Fruit fly (Drosophila melanogaster) whole organism, prepupa: ENCODE data around the gene Nf-YA.
A peak's percentile ranks its signal among the peaks of the same experiment; 100 is the strongest.

Source experiments
- Blimp-1 ChIP-seq: fragments of 200-800 bp; sonication (Bioruptor generic); optimal IDR thresholded peaks from 3 replicates; lab custom pipeline; 2017; ENCODE audit warnings: missing biosample characterization, missing genetic modification characterization, mild to moderate bottlenecking, moderate library complexity, missing genetic modification reagents
- CG31627 ChIP-seq: fragments of 200-800 bp; sonication (Bioruptor generic); optimal IDR thresholded peaks from 3 replicates; lab custom pipeline; 2016; ENCODE audit warnings: missing biosample characterization, missing genetic modification characterization
- Gug ChIP-seq: fragments of 200-800 bp; sonication (Bioruptor generic); IDR thresholded peaks from 2 replicates; pipeline ENCODE4 v1.3.6; 2022; ENCODE audit warnings: missing biosample characterization, missing genetic modification characterization
- eg ChIP-seq: fragments of 200-800 bp; sonication (Bioruptor generic); IDR thresholded peaks from 3 replicates; pipeline ENCODE4 v1.3.6; 2022; ENCODE audit warnings: missing biosample characterization, missing genetic modification characterization
- pdm3 ChIP-seq: fragments of 200-800 bp; sonication (Bioruptor generic); optimal IDR thresholded peaks from 3 replicates; lab custom pipeline; 2016; ENCODE audit warnings: missing biosample characterization, missing genetic modification characterization
- salr ChIP-seq, 2 experiments: fragments of 200-800 bp; sonication (Bioruptor generic); optimal IDR thresholded peaks; 3 replicates each; lab custom pipeline; 2016 to 2018; ENCODE audit warnings: missing biosample characterization in 2 of 2, missing genetic modification characterization in 2 of 2, mild to moderate bottlenecking in 1 of 2
- ss ChIP-seq, 2 experiments: fragments of 200-800 bp; sonication (Bioruptor generic); optimal IDR thresholded peaks; 2 replicates in 1 of 2; 3 replicates in 1 of 2; lab custom pipeline; 2017 to 2018; ENCODE audit warnings: mild to moderate bottlenecking in 2 of 2, missing biosample characterization in 2 of 2, missing genetic modification characterization in 2 of 2, moderate library complexity in 1 of 2
- topi ChIP-seq: fragments of 200-800 bp; sonication (Bioruptor generic); optimal IDR thresholded peaks from 3 replicates; lab custom pipeline; 2016; ENCODE audit warnings: missing biosample characterization, missing genetic modification characterization

DNA sequence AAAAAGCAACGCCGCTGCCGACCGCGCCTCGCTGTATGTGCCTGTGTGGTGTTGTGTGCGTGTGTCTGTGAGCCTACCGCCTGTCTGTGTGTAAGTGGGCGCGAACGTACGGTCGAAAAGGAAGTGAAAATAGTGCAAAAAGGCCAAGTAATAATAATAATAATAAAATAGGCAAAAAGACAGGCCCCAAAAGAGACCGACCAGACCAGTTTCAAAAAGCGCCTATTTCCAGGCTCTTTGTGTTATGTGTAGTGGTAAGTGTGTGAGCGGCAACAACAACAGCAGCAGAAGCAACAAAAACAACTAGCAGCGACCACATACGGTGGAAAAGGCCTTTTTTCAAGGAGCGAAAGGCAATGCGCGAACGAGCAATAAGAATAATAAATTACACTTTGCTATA, 20.7 kb upstream of the Nf-YA start:
- TF ChIP-seq ss (GFP tag; optimal IDR thresholded peaks at IDR 0.05; lab: Kevin White, UChicago), result peak; percentile 86 to 87
- TF ChIP-seq pdm3 (GFP tag; lab: Kevin White, UChicago), result no peak
- TF ChIP-seq eg (GFP tag; lab: Robert Waterston, UW), result no peak
- peak in 1 of 2 experiments; percentile 21 for TF ChIP-seq salr (GFP tag; optimal IDR thresholded peaks at IDR 0.05; lab: Kevin White, UChicago)
- TF ChIP-seq Blimp-1 (GFP tag; lab: Kevin White, UChicago), result no peak
- no peak for TF ChIP-seq Gug
- TF ChIP-seq topi (GFP tag; lab: Kevin White, UChicago), result no peak
- no peak for TF ChIP-seq CG31627 (GFP tag; lab: Kevin White, UChicago)
